Fruit fly (Drosophila melanogaster) whole organism, prepupa: ENCODE results near the gene Pxt.
A peak's percentile ranks its signal among the peaks of the same experiment; 100 is the strongest.

Source experiments
- Blimp-1 ChIP-seq: fragments of 200-800 bp; sonication (Bioruptor generic); optimal IDR thresholded peaks from 3 replicates; lab custom pipeline; 2017; ENCODE audit warnings: missing biosample characterization, missing genetic modification characterization, mild to moderate bottlenecking, moderate library complexity, missing genetic modification reagents
- CG10631 ChIP-seq: fragments of 200-800 bp; sonication (Bioruptor generic); optimal IDR thresholded peaks from 2 replicates; lab custom pipeline; 2016; ENCODE audit warnings: missing biosample characterization, missing genetic modification characterization
- CG10669 ChIP-seq: fragments of 200-800 bp; sonication (Bioruptor generic); optimal IDR thresholded peaks from 3 replicates; lab custom pipeline; 2018; ENCODE audit warnings: missing biosample characterization, mild to moderate bottlenecking, missing genetic modification characterization, moderate library complexity
- CG11294 ChIP-seq: fragments of 200-800 bp; sonication (Bioruptor generic); IDR thresholded peaks from 2 replicates; pipeline ENCODE4 v1.3.6; 2022; ENCODE audit warnings: missing biosample characterization, missing genetic modification characterization
- CG11762 ChIP-seq: fragments of 200-800 bp; sonication (Bioruptor generic); optimal IDR thresholded peaks from 3 replicates; lab custom pipeline; 2016; ENCODE audit warnings: missing biosample characterization, missing genetic modification characterization; ENCODE audit not compliant: insufficient read depth
- CG15336 ChIP-seq: fragments of 200-800 bp; sonication (Bioruptor generic); IDR thresholded peaks from 2 replicates; pipeline ENCODE4 v1.3.6; 2022; ENCODE audit warnings: missing biosample characterization, missing genetic modification characterization
- CG16779 ChIP-seq: fragments of 200-800 bp; sonication (Bioruptor generic); optimal IDR thresholded peaks from 3 replicates; lab custom pipeline; 2017; ENCODE audit warnings: missing biosample characterization, mild to moderate bottlenecking, missing genetic modification characterization
- CG3032 ChIP-seq: fragments of 200-800 bp; optimal IDR thresholded peaks from 2 replicates; lab custom pipeline; 2019; ENCODE audit warnings: missing biosample characterization, mild to moderate bottlenecking, missing genetic modification characterization, moderate library complexity
- CG32006 ChIP-seq: fragments of 200-800 bp; sonication (Bioruptor generic); optimal IDR thresholded peaks from 3 replicates; lab custom pipeline; 2017; ENCODE audit warnings: missing biosample characterization, mild to moderate bottlenecking, missing genetic modification characterization
- CG3919 ChIP-seq: fragments of 200-800 bp; sonication (Bioruptor generic); optimal IDR thresholded peaks from 3 replicates; lab custom pipeline; 2016; ENCODE audit warnings: missing biosample characterization, missing genetic modification characterization
- CG4318 ChIP-seq: fragments of 200-800 bp; sonication (Bioruptor generic); optimal IDR thresholded peaks from 3 replicates; lab custom pipeline; 2017; ENCODE audit warnings: missing biosample characterization, mild to moderate bottlenecking, missing genetic modification characterization
- CG6163 ChIP-seq: fragments of 200-800 bp; sonication (Bioruptor generic); IDR thresholded peaks from 3 replicates; pipeline ENCODE4 v1.3.6; 2022; ENCODE audit warnings: missing biosample characterization, missing genetic modification characterization
- CG6276 ChIP-seq: fragments of 200-800 bp; sonication (Bioruptor generic); optimal IDR thresholded peaks from 2 replicates; lab custom pipeline; 2017; ENCODE audit warnings: missing biosample characterization, mild to moderate bottlenecking, missing genetic modification characterization
- CG6854 ChIP-seq: fragments of 200-800 bp; sonication (Bioruptor generic); optimal IDR thresholded peaks from 2 replicates; lab custom pipeline; 2017; ENCODE audit warnings: missing biosample characterization, mild to moderate bottlenecking, missing genetic modification characterization
- CG7368 ChIP-seq: fragments of 200-800 bp; sonication (Bioruptor generic); optimal IDR thresholded peaks from 3 replicates; lab custom pipeline; 2016; ENCODE audit warnings: missing biosample characterization, missing genetic modification characterization
- CG8319 ChIP-seq: fragments of 200-800 bp; sonication (Bioruptor generic); optimal IDR thresholded peaks from 3 replicates; lab custom pipeline; 2016; ENCODE audit warnings: missing biosample characterization, missing genetic modification characterization
- CG9139 ChIP-seq: fragments of 200-800 bp; sonication (Bioruptor generic); optimal IDR thresholded peaks from 3 replicates; lab custom pipeline; 2017; ENCODE audit warnings: missing biosample characterization, mild to moderate bottlenecking, missing genetic modification characterization
- Eip75B ChIP-seq: fragments of 200-800 bp; sonication (Bioruptor generic); optimal IDR thresholded peaks from 3 replicates; lab custom pipeline; 2016; ENCODE audit warnings: missing biosample characterization, missing genetic modification characterization
- Eip78C ChIP-seq: fragments of 200-800 bp; sonication (Bioruptor generic); peaks from one replicate; lab custom pipeline; 2016; ENCODE audit warnings: missing biosample characterization, missing genetic modification characterization
- Eip93F ChIP-seq: fragments of 200-800 bp; sonication (Bioruptor generic); optimal IDR thresholded peaks from 2 replicates; lab custom pipeline; 2016; ENCODE audit warnings: missing biosample characterization, mild to moderate bottlenecking, missing genetic modification characterization
- Ets21C ChIP-seq: fragments of 200-800 bp; sonication (Bioruptor generic); optimal IDR thresholded peaks from 3 replicates; lab custom pipeline; 2016; ENCODE audit warnings: missing biosample characterization, missing genetic modification characterization
- Ets96B ChIP-seq: fragments of 200-800 bp; optimal IDR thresholded peaks from 2 replicates; lab custom pipeline; 2019; ENCODE audit warnings: missing biosample characterization, mild to moderate bottlenecking, missing genetic modification characterization, moderate library complexity
- Gug ChIP-seq: fragments of 200-800 bp; sonication (Bioruptor generic); IDR thresholded peaks from 2 replicates; pipeline ENCODE4 v1.3.6; 2022; ENCODE audit warnings: missing biosample characterization, missing genetic modification characterization
- Hr38 ChIP-seq: sonication (Bioruptor generic); optimal IDR thresholded peaks from 2 replicates; lab custom pipeline; 2016; ENCODE audit warnings: missing biosample characterization, missing genetic modification characterization
- Hr4 ChIP-seq: fragments of 200-800 bp; sonication (Bioruptor generic); optimal IDR thresholded peaks from 3 replicates; lab custom pipeline; 2016; ENCODE audit warnings: missing biosample characterization, missing genetic modification characterization
- Lpt ChIP-seq: fragments of 200-800 bp; sonication (Bioruptor generic); optimal IDR thresholded peaks from 3 replicates; lab custom pipeline; 2016; ENCODE audit warnings: missing biosample characterization, missing genetic modification characterization
- OdsH ChIP-seq: fragments of 200-800 bp; sonication (Bioruptor generic); optimal IDR thresholded peaks from 3 replicates; lab custom pipeline; 2016; ENCODE audit warnings: missing biosample characterization, missing genetic modification characterization
- Smox ChIP-seq: fragments of 200-800 bp; sonication (Bioruptor generic); optimal IDR thresholded peaks from 3 replicates; lab custom pipeline; 2016; ENCODE audit warnings: missing biosample characterization, missing genetic modification characterization
- Sox102F ChIP-seq: fragments of 200-800 bp; sonication (Bioruptor generic); optimal IDR thresholded peaks from 2 replicates; lab custom pipeline; 2016; ENCODE audit warnings: missing biosample characterization, mild to moderate bottlenecking, missing genetic modification characterization
- Sox14 ChIP-seq: fragments of 200-800 bp; sonication (Bioruptor generic); optimal IDR thresholded peaks from 3 replicates; lab custom pipeline; 2016; ENCODE audit warnings: missing biosample characterization, missing genetic modification characterization
- Sox15 ChIP-seq: fragments of 200-800 bp; sonication (Bioruptor generic); optimal IDR thresholded peaks from 3 replicates; lab custom pipeline; 2016; ENCODE audit warnings: missing biosample characterization, missing genetic modification characterization
- achi ChIP-seq: fragments of 200-800 bp; sonication (Bioruptor generic); optimal IDR thresholded peaks from 3 replicates; lab custom pipeline; 2016; ENCODE audit warnings: missing biosample characterization, missing genetic modification characterization
- acj6 ChIP-seq: fragments of 200-800 bp; sonication (Bioruptor generic); optimal IDR thresholded peaks from 3 replicates; lab custom pipeline; 2016; ENCODE audit warnings: missing biosample characterization, missing genetic modification characterization
- cyc ChIP-seq: fragments of 200-800 bp; sonication (Bioruptor generic); optimal IDR thresholded peaks from 3 replicates; lab custom pipeline; 2016; ENCODE audit warnings: missing biosample characterization, missing genetic modification characterization
- dsx ChIP-seq: fragments of 200-800 bp; optimal IDR thresholded peaks from 3 replicates; lab custom pipeline; 2019; ENCODE audit warnings: missing biosample characterization, mild to moderate bottlenecking, missing genetic modification characterization, moderate library complexity; ENCODE audit not compliant: poor library complexity, severe bottlenecking
- eg ChIP-seq: fragments of 200-800 bp; sonication (Bioruptor generic); IDR thresholded peaks from 3 replicates; pipeline ENCODE4 v1.3.6; 2022; ENCODE audit warnings: missing biosample characterization, missing genetic modification characterization
- esn ChIP-seq: fragments of 200-800 bp; sonication (Bioruptor generic); optimal IDR thresholded peaks from 2 replicates; lab custom pipeline; 2016; ENCODE audit warnings: missing biosample characterization, mild to moderate bottlenecking, missing genetic modification characterization, moderate library complexity
- fd59A ChIP-seq: fragments of 200-800 bp; sonication (Bioruptor generic); optimal IDR thresholded peaks from 2 replicates; lab custom pipeline; 2017; ENCODE audit warnings: missing biosample characterization, mild to moderate bottlenecking, missing genetic modification characterization, missing genetic modification reagents
- fd85E ChIP-seq: fragments of 200-800 bp; sonication (Bioruptor generic); optimal IDR thresholded peaks from 3 replicates; lab custom pipeline; 2016; ENCODE audit warnings: missing biosample characterization, missing genetic modification characterization
- fkh ChIP-seq: fragments of 200-800 bp; sonication (Bioruptor generic); optimal IDR thresholded peaks from 3 replicates; lab custom pipeline; 2017; ENCODE audit warnings: missing biosample characterization, mild to moderate bottlenecking, missing genetic modification characterization, moderate library complexity
- salr ChIP-seq, 2 experiments: fragments of 200-800 bp; sonication (Bioruptor generic); optimal IDR thresholded peaks; 3 replicates each; lab custom pipeline; 2016 to 2018; ENCODE audit warnings: missing biosample characterization in 2 of 2, missing genetic modification characterization in 2 of 2, mild to moderate bottlenecking in 1 of 2
- spab ChIP-seq: fragments of 200-800 bp; sonication (Bioruptor generic); optimal IDR thresholded peaks from 2 replicates; lab custom pipeline; 2017; ENCODE audit warnings: missing biosample characterization, mild to moderate bottlenecking, missing genetic modification characterization, missing genetic modification reagents
- ss ChIP-seq, 2 experiments: fragments of 200-800 bp; sonication (Bioruptor generic); optimal IDR thresholded peaks; 2 replicates in 1 of 2; 3 replicates in 1 of 2; lab custom pipeline; 2017 to 2018; ENCODE audit warnings: mild to moderate bottlenecking in 2 of 2, missing biosample characterization in 2 of 2, missing genetic modification characterization in 2 of 2, moderate library complexity in 1 of 2
- topi ChIP-seq: fragments of 200-800 bp; sonication (Bioruptor generic); optimal IDR thresholded peaks from 3 replicates; lab custom pipeline; 2016; ENCODE audit warnings: missing biosample characterization, missing genetic modification characterization

Gene Pxt

DNA sequence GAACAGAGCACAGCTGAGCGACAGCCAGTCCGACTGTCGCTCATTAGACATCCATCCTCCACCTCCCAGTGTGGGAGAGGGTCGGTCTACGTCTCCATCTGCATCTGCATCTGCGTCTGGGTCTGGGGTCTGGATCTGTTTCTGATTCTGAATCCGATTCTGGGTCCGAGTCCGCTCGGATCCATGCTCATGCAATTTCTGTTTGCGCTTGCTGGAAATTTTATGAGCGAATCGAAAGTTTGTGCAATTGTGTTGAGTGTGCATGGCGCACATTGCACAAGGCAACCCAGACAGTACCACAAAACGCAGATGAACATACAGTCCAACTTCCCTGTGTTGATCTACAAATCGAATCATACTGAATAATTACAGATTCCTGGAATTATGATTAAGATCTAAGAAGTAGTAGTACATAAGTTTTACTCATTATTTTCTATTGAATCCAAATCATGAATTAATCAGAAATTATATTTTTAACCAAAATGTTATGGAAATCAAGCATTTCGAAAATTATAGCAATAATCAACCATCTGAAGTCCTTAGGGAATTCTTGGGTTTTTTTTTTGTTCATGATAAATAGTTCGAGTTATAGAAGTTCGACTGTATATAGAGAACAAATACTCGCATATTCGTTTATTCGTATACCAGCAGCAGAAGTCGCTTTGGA lies 16.1 kb upstream of the Pxt start (continued):
- TF ChIP-seq CG10669 (GFP tag; lab: Kevin White, UChicago): peak; percentile 96
- TF ChIP-seq CG11762 (GFP tag; lab: Kevin White, UChicago): peak; percentile 97
- peak; percentile 96 for TF ChIP-seq topi (GFP tag; lab: Kevin White, UChicago)
- TF ChIP-seq fd85E (GFP tag; lab: Kevin White, UChicago): peak; percentile 79
- TF ChIP-seq Sox15: peak; percentile 93
- TF ChIP-seq CG3919 (GFP tag; lab: Kevin White, UChicago): peak; percentile 98
- peak; percentile 94 for TF ChIP-seq spab (GFP tag; lab: Kevin White, UChicago)
- peak; percentile 98 for TF ChIP-seq OdsH
- TF ChIP-seq CG4318 (GFP tag; lab: Kevin White, UChicago): peak; percentile 94
- peak; percentile 97 for TF ChIP-seq CG6276 (GFP tag; lab: Kevin White, UChicago)
- peak; percentile 91 for TF ChIP-seq Ets21C (GFP tag; lab: Kevin White, UChicago)
- TF ChIP-seq CG16779 (tag; lab: Kevin White, UChicago): peak; percentile 89
- peak; percentile 95 for TF ChIP-seq CG7368
- TF ChIP-seq CG6163 (GFP tag; lab: Robert Waterston, UW): peak; percentile 91
- peak; percentile 97 for TF ChIP-seq Eip75B (GFP tag; lab: Kevin White, UChicago)
- TF ChIP-seq Hr4: peak; percentile 98
- TF ChIP-seq Hr38: peak; percentile 40

DNA sequence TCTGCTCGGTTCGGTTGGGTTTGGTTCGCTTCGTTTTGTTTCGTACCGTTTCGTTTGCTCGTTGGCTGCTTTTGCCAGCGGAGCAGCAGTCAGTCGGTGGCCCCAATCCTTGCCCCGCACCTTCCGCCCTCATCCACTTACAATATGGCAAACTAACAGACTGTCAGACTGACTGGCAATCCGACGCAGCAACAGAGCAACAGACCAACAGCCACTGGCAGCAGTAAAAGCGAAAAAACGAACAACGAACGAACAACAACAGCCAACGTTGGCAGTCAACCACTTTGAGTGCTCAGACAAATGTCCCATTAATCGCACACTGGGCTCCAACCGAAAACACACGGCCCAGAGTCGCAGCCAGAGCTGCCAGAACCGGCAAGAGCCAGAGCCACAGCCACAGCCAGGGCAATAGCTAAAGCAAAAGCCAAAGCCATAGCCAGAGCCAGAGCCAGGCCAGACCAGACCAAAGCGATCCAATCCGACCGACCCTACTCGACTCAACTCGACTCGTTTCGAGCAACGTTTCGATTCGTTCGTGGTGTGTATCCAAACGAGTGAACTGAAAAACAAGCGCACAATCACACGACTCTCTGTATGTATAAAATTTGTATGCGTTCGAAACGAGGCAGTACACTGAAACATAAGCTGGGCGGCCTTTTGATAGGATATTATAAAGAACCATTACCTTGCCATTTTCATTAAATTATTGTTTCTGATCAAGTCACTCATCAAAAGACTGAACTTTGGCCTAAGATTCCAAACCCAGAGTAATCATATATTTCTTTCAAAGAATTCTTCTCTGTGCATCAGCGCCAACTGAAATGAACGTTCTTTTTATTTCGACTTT lies 15.3 kb upstream of the Pxt start:
- TF ChIP-seq CG6276 (GFP tag; lab: Kevin White, UChicago): peak; percentile 100
- peak; percentile 97 for TF ChIP-seq Blimp-1 (GFP tag; lab: Kevin White, UChicago)
- TF ChIP-seq Ets21C (GFP tag; lab: Kevin White, UChicago): peak; percentile 100
- peak; percentile 100 for TF ChIP-seq Sox15
- peak; percentile 100 for TF ChIP-seq Eip78C (GFP tag; lab: Kevin White, UChicago)
- peak; percentile 100 for TF ChIP-seq Sox102F
- TF ChIP-seq achi (GFP tag; lab: Kevin White, UChicago): peak; percentile 99
- peak; percentile 100 for TF ChIP-seq CG3032
- peak; percentile 100 for TF ChIP-seq cyc (GFP tag; lab: Kevin White, UChicago)
- peak; percentile 100 for TF ChIP-seq CG6163 (GFP tag; lab: Robert Waterston, UW)
- TF ChIP-seq Hr38: peak; percentile 98
- peak; percentile 100 for TF ChIP-seq topi (GFP tag; lab: Kevin White, UChicago)
- TF ChIP-seq ss (GFP tag; optimal IDR thresholded peaks at IDR 0.05; lab: Kevin White, UChicago): peak; percentile 100
- TF ChIP-seq CG10669 (GFP tag; lab: Kevin White, UChicago): peak; percentile 100
- TF ChIP-seq CG15336 (GFP tag; lab: Robert Waterston, UW): peak; percentile 100
- TF ChIP-seq Lpt (GFP tag; lab: Kevin White, UChicago): peak; percentile 100
- TF ChIP-seq esn (GFP tag; lab: Kevin White, UChicago): peak; percentile 100
- peak; percentile 100 for TF ChIP-seq Ets96B (tag; lab: Kevin White, UChicago)
- peak; percentile 99 for TF ChIP-seq fd85E (GFP tag; lab: Kevin White, UChicago)
- TF ChIP-seq Eip75B (GFP tag; lab: Kevin White, UChicago): peak; percentile 100
- TF ChIP-seq fkh: peak; percentile 91
- TF ChIP-seq CG4318 (GFP tag; lab: Kevin White, UChicago): peak; percentile 100
- TF ChIP-seq eg: peak; percentile 100
- TF ChIP-seq Hr4: peak; percentile 100
- peak; percentile 100 for TF ChIP-seq Smox (GFP tag; lab: Kevin White, UChicago)
- peak; percentile 99 for TF ChIP-seq CG6854 (GFP tag; lab: Kevin White, UChicago)
- TF ChIP-seq CG8319: peak; percentile 100
- peak; percentile 100 for TF ChIP-seq CG7368
- peak; percentile 99 for TF ChIP-seq dsx (GFP tag; lab: Kevin White, UChicago)
- TF ChIP-seq Eip93F (GFP tag; lab: Kevin White, UChicago): peak; percentile 100
- peak; percentile 99 for TF ChIP-seq CG9139 (GFP tag; lab: Kevin White, UChicago)
- TF ChIP-seq Gug (GFP tag; lab: Robert Waterston, UW): peak; percentile 100
- peak; percentile 100 for TF ChIP-seq salr (GFP tag; optimal IDR thresholded peaks at IDR 0.05; lab: Kevin White, UChicago)
- peak; percentile 99 for TF ChIP-seq CG16779 (tag; lab: Kevin White, UChicago)
- TF ChIP-seq CG32006: peak; percentile 100
- TF ChIP-seq CG10631: peak; percentile 100
- TF ChIP-seq acj6: peak; percentile 100
- TF ChIP-seq CG11294: peak; percentile 100
- TF ChIP-seq fd59A (GFP tag; lab: Kevin White, UChicago): peak; percentile 100
- peak; percentile 100 for TF ChIP-seq Sox14 (GFP tag; lab: Kevin White, UChicago)
